Fruit fly (Drosophila melanogaster) whole organism, embryonic: Measurements from ENCODE around the gene CG1801.

Experiments used
- Ada2b ChIP-seq: fragments of 200-800 bp; sonication (Bioruptor generic); IDR thresholded peaks from 2 replicates; pipeline ENCODE4 v1.3.6; 2022; ENCODE audit warnings: missing biosample characterization, missing genetic modification characterization
- Aef1 ChIP-seq: fragments of 200-800 bp; sonication (Bioruptor generic); IDR thresholded peaks from 3 replicates; pipeline ENCODE4 v1.3.6; 2022; ENCODE audit warnings: missing biosample characterization, missing genetic modification characterization
- Atf3 ChIP-seq: fragments of 200-800 bp; sonication (Bioruptor generic); optimal IDR thresholded peaks from 3 replicates; lab custom pipeline; 2016; ENCODE audit warnings: missing biosample characterization, missing genetic modification characterization
- Atf6 ChIP-seq: fragments of 200-800 bp; sonication (Bioruptor generic); IDR thresholded peaks from 2 replicates; pipeline ENCODE4 v1.3.6; 2022; ENCODE audit warnings: missing biosample characterization, missing genetic modification characterization
- Awh ChIP-seq: fragments of 200-800 bp; sonication (Bioruptor generic); IDR thresholded peaks from 2 replicates; pipeline ENCODE4, ENCODE4 v1.3.6; 2022; ENCODE audit warnings: missing biosample characterization, missing genetic modification characterization
- CG10366 ChIP-seq: fragments of 200-800 bp; sonication (Bioruptor generic); IDR thresholded peaks from 2 replicates; pipeline ENCODE4 v1.3.6; 2022; ENCODE audit warnings: missing biosample characterization, missing genetic modification characterization
- CG10959 ChIP-seq: fragments of 200-800 bp; sonication (Bioruptor generic); IDR thresholded peaks from 2 replicates; pipeline ENCODE4 v1.3.6; 2022; ENCODE audit warnings: missing biosample characterization, missing genetic modification characterization
- CG11398 ChIP-seq: fragments of 200-800 bp; sonication (Bioruptor generic); optimal IDR thresholded peaks from 2 replicates; lab custom pipeline; 2016; ENCODE audit warnings: missing biosample characterization, missing genetic modification characterization
- CG11504 ChIP-seq: fragments of 200-800 bp; sonication (Bioruptor generic); optimal IDR thresholded peaks from 3 replicates; lab custom pipeline; 2019; ENCODE audit warnings: missing biosample characterization, mild to moderate bottlenecking, missing genetic modification characterization, moderate library complexity
- CG12155 ChIP-seq: fragments of 200-800 bp; sonication (Bioruptor generic); optimal IDR thresholded peaks from 3 replicates; lab custom pipeline; 2016; ENCODE audit warnings: missing biosample characterization, missing genetic modification characterization
- CG12219 ChIP-seq: fragments of 200-800 bp; sonication (Bioruptor generic); optimal IDR thresholded peaks from 3 replicates; lab custom pipeline; 2018; ENCODE audit warnings: missing biosample characterization, mild to moderate bottlenecking, missing genetic modification characterization
- CG12299 ChIP-seq: fragments of 200-800 bp; sonication (Bioruptor generic); optimal IDR thresholded peaks from 2 replicates; lab custom pipeline; 2018; ENCODE audit warnings: missing biosample characterization, mild to moderate bottlenecking, missing genetic modification characterization
- CG15011 ChIP-seq: fragments of 200-800 bp; sonication (Bioruptor generic); optimal IDR thresholded peaks from 3 replicates; lab custom pipeline; 2018; ENCODE audit warnings: missing biosample characterization, mild to moderate bottlenecking, missing genetic modification characterization
- CG1647 ChIP-seq: fragments of 200-800 bp; sonication (Bioruptor generic); optimal IDR thresholded peaks from 3 replicates; lab custom pipeline; 2016; ENCODE audit warnings: missing biosample characterization, missing genetic modification characterization
- CG2116 ChIP-seq: fragments of 200-800 bp; sonication (Bioruptor generic); optimal IDR thresholded peaks from 3 replicates; lab custom pipeline; 2018; ENCODE audit warnings: missing biosample characterization, mild to moderate bottlenecking, missing genetic modification characterization
- CG2129 ChIP-seq: fragments of 200-800 bp; sonication (Bioruptor generic); IDR thresholded peaks from 2 replicates; pipeline ENCODE4 v1.3.6; 2022; ENCODE audit warnings: missing biosample characterization, missing genetic modification characterization; ENCODE audit not compliant: partially characterized antibody
- CG30431 ChIP-seq: fragments of 200-800 bp; sonication (Bioruptor generic); optimal IDR thresholded peaks from 2 replicates; lab custom pipeline; 2017; ENCODE audit warnings: missing biosample characterization, missing genetic modification characterization
- CG31365 ChIP-seq: fragments of 200-800 bp; sonication (Bioruptor generic); optimal IDR thresholded peaks from 2 replicates; lab custom pipeline; 2018; ENCODE audit warnings: missing biosample characterization, mild to moderate bottlenecking, missing genetic modification characterization
- CG4820 ChIP-seq: fragments of 200-800 bp; sonication (Bioruptor generic); optimal IDR thresholded peaks from 3 replicates; lab custom pipeline; 2016; ENCODE audit warnings: missing biosample characterization, missing genetic modification characterization
- CG6854 ChIP-seq: fragments of 200-800 bp; sonication (Bioruptor generic); optimal IDR thresholded peaks from 3 replicates; lab custom pipeline; 2017; ENCODE audit warnings: missing biosample characterization, mild to moderate bottlenecking, missing genetic modification characterization
- CG7745 ChIP-seq: fragments of 200-800 bp; sonication (Bioruptor generic); optimal IDR thresholded peaks from 2 replicates; lab custom pipeline; 2018; ENCODE audit warnings: missing biosample characterization, mild to moderate bottlenecking, missing genetic modification characterization, moderate library complexity
- CG8478 ChIP-seq: fragments of >200 bp; optimal IDR thresholded peaks from 2 replicates; lab custom pipeline; 2018
- CG9437 ChIP-seq: fragments of 200-800 bp; sonication (Bioruptor generic); optimal IDR thresholded peaks from 2 replicates; lab custom pipeline; 2018; ENCODE audit warnings: missing biosample characterization, mild to moderate bottlenecking, missing genetic modification characterization
- CG9817 ChIP-seq: fragments of 200-800 bp; sonication (Bioruptor generic); optimal IDR thresholded peaks from 2 replicates; lab custom pipeline; 2018; ENCODE audit warnings: missing biosample characterization, mild to moderate bottlenecking, missing genetic modification characterization, moderate library complexity
- CkIIα-i1 ChIP-seq: fragments of 200-800 bp; sonication (Bioruptor generic); IDR thresholded peaks from 2 replicates; pipeline ENCODE4 v1.3.6; 2022; ENCODE audit warnings: missing biosample characterization, missing genetic modification characterization
- Dek ChIP-seq: fragments of 200-800 bp; sonication (Bioruptor generic); optimal IDR thresholded peaks from 3 replicates; lab custom pipeline; 2019; ENCODE audit warnings: missing biosample characterization, mild to moderate bottlenecking, missing genetic modification characterization, moderate library complexity
- Dp ChIP-seq: fragments of 200-800 bp; sonication (Bioruptor generic); optimal IDR thresholded peaks from 2 replicates; lab custom pipeline; 2018; ENCODE audit warnings: missing biosample characterization, mild to moderate bottlenecking, missing genetic modification characterization, moderate library complexity
- Eip74EF ChIP-seq, 2 experiments: fragments of 200-800 bp in 1 of 2; fragments of >200 bp in 1 of 2; sonication (Bioruptor generic) in 1 of 2; optimal IDR thresholded peaks; 2 replicates each; lab custom pipeline; 2017 to 2019; ENCODE audit warnings: missing biosample characterization in 2 of 2, missing genetic modification characterization in 2 of 2, mild to moderate bottlenecking in 1 of 2, moderate library complexity in 1 of 2
- Fer2 ChIP-seq: fragments of 200-800 bp; sonication (Bioruptor generic); optimal IDR thresholded peaks from 2 replicates; lab custom pipeline; 2018; ENCODE audit warnings: missing biosample characterization, mild to moderate bottlenecking, missing genetic modification characterization, moderate library complexity
- HLH3B ChIP-seq: fragments of 200-800 bp; sonication (Bioruptor generic); IDR thresholded peaks from 2 replicates; pipeline ENCODE4 v1.3.6; 2022; ENCODE audit warnings: missing biosample characterization, missing genetic modification characterization
- HLH4C ChIP-seq: fragments of 200-800 bp; sonication (Bioruptor generic); IDR thresholded peaks from 3 replicates; pipeline ENCODE4 v1.3.6; 2022; ENCODE audit warnings: missing biosample characterization, missing genetic modification characterization; ENCODE audit not compliant: partially characterized antibody
- HmgZ ChIP-seq: fragments of 200-800 bp; sonication (Bioruptor generic); optimal IDR thresholded peaks from 2 replicates; lab custom pipeline; 2018; ENCODE audit warnings: missing biosample characterization, mild to moderate bottlenecking, missing genetic modification characterization
- Hsf ChIP-seq: fragments of 200-800 bp; sonication (Bioruptor generic); optimal IDR thresholded peaks from 3 replicates; lab custom pipeline; 2016; ENCODE audit warnings: missing biosample characterization, missing genetic modification characterization
- Meics ChIP-seq: fragments of 200-800 bp; sonication (Bioruptor generic); optimal IDR thresholded peaks from 2 replicates; lab custom pipeline; 2017; ENCODE audit warnings: missing biosample characterization, mild to moderate bottlenecking, missing genetic modification characterization
- Poxn ChIP-seq: fragments of 200-800 bp; sonication (Bioruptor generic); IDR thresholded peaks from 2 replicates; pipeline ENCODE4 v1.3.6; 2022; ENCODE audit warnings: missing biosample characterization, missing genetic modification characterization
- Scr ChIP-seq: fragments of 200-800 bp; sonication (Bioruptor generic); IDR thresholded peaks from 2 replicates; pipeline ENCODE4 v1.3.6; 2022; ENCODE audit warnings: missing biosample characterization, missing genetic modification characterization; ENCODE audit not compliant: partially characterized antibody
- Taf1 ChIP-seq: fragments of 200-800 bp; sonication (Bioruptor generic); IDR thresholded peaks from 2 replicates; pipeline ENCODE4 v1.3.6; 2022; ENCODE audit warnings: missing biosample characterization, missing genetic modification characterization
- Tbp ChIP-seq: fragments of >200 bp; optimal IDR thresholded peaks from 2 replicates; lab custom pipeline; 2018; ENCODE audit warnings: missing biosample characterization, missing genetic modification characterization
- al ChIP-seq: fragments of 200-800 bp; sonication (Bioruptor generic); IDR thresholded peaks from 2 replicates; pipeline ENCODE4 v1.3.6; 2022; ENCODE audit warnings: missing biosample characterization, missing genetic modification characterization
- bab2 ChIP-seq: fragments of 200-800 bp; sonication (Bioruptor generic); optimal IDR thresholded peaks from 2 replicates; lab custom pipeline; 2016; ENCODE audit warnings: missing biosample characterization, missing genetic modification characterization
- chinmo ChIP-seq: fragments of 200-800 bp; sonication (Bioruptor generic); IDR thresholded peaks from 4 replicates; pipeline ENCODE4 v1.3.6; 2022; ENCODE audit warnings: missing biosample characterization, missing genetic modification characterization; ENCODE audit not compliant: partially characterized antibody
- gt ChIP-seq: fragments of 200-800 bp; sonication (Bioruptor generic); IDR thresholded peaks from 2 replicates; pipeline ENCODE4 v1.3.6; 2022; ENCODE audit warnings: missing biosample characterization, missing genetic modification characterization
- inv ChIP-seq: fragments of 200-800 bp; sonication (Bioruptor generic); IDR thresholded peaks from 2 replicates; pipeline ENCODE4 v1.3.6; 2022; ENCODE audit warnings: missing biosample characterization, missing genetic modification characterization; ENCODE audit not compliant: partially characterized antibody
- lmd ChIP-seq: fragments of 200-800 bp; sonication (Bioruptor generic); IDR thresholded peaks from 2 replicates; pipeline ENCODE4 v1.3.6; 2022; ENCODE audit warnings: missing biosample characterization, missing genetic modification characterization
- mirr ChIP-seq: fragments of 200-800 bp; sonication (Bioruptor generic); optimal IDR thresholded peaks from 3 replicates; lab custom pipeline; 2018; ENCODE audit warnings: missing biosample characterization, mild to moderate bottlenecking, missing genetic modification characterization
- p53 ChIP-seq: fragments of 200-800 bp; sonication (Bioruptor generic); optimal IDR thresholded peaks from 2 replicates; lab custom pipeline; 2016; ENCODE audit warnings: missing biosample characterization, missing genetic modification characterization
- sqz ChIP-seq: fragments of 200-800 bp; sonication (Bioruptor generic); optimal IDR thresholded peaks from 3 replicates; lab custom pipeline; 2018; ENCODE audit warnings: missing biosample characterization, mild to moderate bottlenecking, missing genetic modification characterization
- trh ChIP-seq: fragments of 200-800 bp; sonication (Bioruptor generic); optimal IDR thresholded peaks from 2 replicates; lab custom pipeline; 2016; ENCODE audit warnings: missing biosample characterization, missing genetic modification characterization
- usp ChIP-seq: fragments of >200 bp; optimal IDR thresholded peaks from 2 replicates; lab custom pipeline; 2017; ENCODE audit warnings: missing biosample characterization, missing genetic modification characterization
- wdn ChIP-seq: fragments of 200-800 bp; sonication (Bioruptor generic); IDR thresholded peaks from 2 replicates; pipeline ENCODE4 v1.3.6; 2022; ENCODE audit warnings: missing biosample characterization, missing genetic modification characterization

Gene CG1801

DNA sequence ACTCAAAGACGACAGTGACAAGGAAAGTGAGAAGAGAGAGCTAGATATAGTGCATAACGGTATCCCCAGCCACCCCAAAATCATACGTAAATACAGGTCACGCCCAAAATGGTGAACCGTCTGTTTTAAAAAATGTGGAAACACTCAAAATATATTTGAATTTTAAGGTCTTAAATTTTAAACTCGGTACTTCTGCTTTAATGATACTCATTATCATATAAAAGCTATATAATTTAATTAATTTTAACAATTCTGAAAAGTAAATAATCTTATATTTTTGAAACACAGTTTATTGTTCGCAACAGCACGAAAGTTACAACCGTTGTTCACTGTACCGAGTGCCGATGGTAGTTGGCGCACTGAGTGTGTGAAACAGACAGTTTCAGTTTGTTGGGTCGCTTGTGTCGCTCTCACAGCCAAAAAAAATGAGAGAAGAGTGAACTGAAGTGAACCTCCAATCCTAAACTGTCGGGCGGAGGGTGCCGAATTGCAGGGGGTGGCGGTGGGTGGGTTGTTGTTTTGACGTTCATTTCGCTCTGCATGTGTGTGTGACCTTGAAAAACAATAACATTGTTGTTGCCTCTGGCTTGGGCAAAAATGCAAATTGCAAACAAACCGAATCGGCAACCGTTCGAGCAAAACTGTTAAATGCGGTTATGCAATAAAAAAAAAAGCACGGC is 49.1 kb upstream of the CG1801 start (continued):
- peak in 1 of 2 experiments; percentile 91 for TF ChIP-seq Eip74EF (GFP tag; optimal IDR thresholded peaks at IDR 0.05; lab: Kevin White, UChicago)
- TF ChIP-seq CG12219 = peak; percentile 83
- TF ChIP-seq Ada2b (GFP tag; lab: Robert Waterston, UW) = peak; percentile 90
- TF ChIP-seq p53 (GFP tag; lab: Kevin White, UChicago) = no peak
- TF ChIP-seq CG6854 (GFP tag; lab: Kevin White, UChicago) = peak; percentile 90
- TF ChIP-seq CG31365 (tag; lab: Kevin White, UChicago) = peak; percentile 37
- peak; percentile 89 for TF ChIP-seq Atf6
- peak; percentile 91 for TF ChIP-seq Fer2 (tag; lab: Kevin White, UChicago)
- no peak for TF ChIP-seq CG2129 (GFP tag; lab: Robert Waterston, UW)
- TF ChIP-seq Awh = peak; percentile 83
- peak; percentile 61 for TF ChIP-seq CG1647 (GFP tag; lab: Kevin White, UChicago)
- TF ChIP-seq Scr (GFP tag; lab: Robert Waterston, UW) = no peak
- TF ChIP-seq HmgZ (tag; lab: Kevin White, UChicago) = peak; percentile 88
- TF ChIP-seq mirr (GFP tag; lab: Kevin White, UChicago) = peak; percentile 47
- TF ChIP-seq Taf1 (GFP tag; lab: Robert Waterston, UW) = peak; percentile 71
- no peak for TF ChIP-seq HLH4C (GFP tag; lab: Robert Waterston, UW)
- TF ChIP-seq CG12155 (GFP tag; lab: Kevin White, UChicago) = peak; percentile 83
- peak; percentile 83 for TF ChIP-seq CG4820
- peak; percentile 95 for TF ChIP-seq CG11504 (tag; lab: Kevin White, UChicago)
- TF ChIP-seq CG2116 (GFP tag; lab: Kevin White, UChicago) = peak; percentile 43
- peak; percentile 50 for TF ChIP-seq Hsf (GFP tag; lab: Kevin White, UChicago)
- TF ChIP-seq CG10366 (GFP tag; lab: Robert Waterston, UW) = peak; percentile 87
- peak; percentile 89 for TF ChIP-seq Aef1
- peak; percentile 89 for TF ChIP-seq CG9817
- TF ChIP-seq Dp (GFP tag; lab: Kevin White, UChicago) = peak; percentile 10
- peak; percentile 3 for TF ChIP-seq Atf3 (GFP tag; lab: Kevin White, UChicago)
- 0 out of 2 replicates have a peak, but pooled peaks have one; percentile 19 for TF ChIP-seq inv (GFP tag; lab: Robert Waterston, UW)
- TF ChIP-seq al = peak; percentile 74
- TF ChIP-seq CG30431 = peak; percentile 81
- TF ChIP-seq Meics (GFP tag; lab: Kevin White, UChicago) = peak; percentile 95
- TF ChIP-seq CG9437 (GFP tag; lab: Kevin White, UChicago) = peak; percentile 86
- TF ChIP-seq CkIIα-i1 = no peak; the same call in 1 of the 2 replicates
- no peak for TF ChIP-seq CG7745 (tag; lab: Kevin White, UChicago)
- TF ChIP-seq lmd (GFP tag; lab: Robert Waterston, UW) = peak; percentile 93
- no peak for TF ChIP-seq Tbp (GFP tag; lab: Kevin White, UChicago)
- TF ChIP-seq gt (GFP tag; lab: Robert Waterston, UW) = no peak
- peak; percentile 74 for TF ChIP-seq Poxn (GFP tag; lab: Robert Waterston, UW)
- TF ChIP-seq sqz = peak; percentile 92
- peak; percentile 9 for TF ChIP-seq bab2
- 0 out of 4 replicates have a peak, but pooled peaks have one; percentile 64 for TF ChIP-seq chinmo (GFP tag; lab: Robert Waterston, UW)
- TF ChIP-seq CG12299 (tag; lab: Kevin White, UChicago) = peak; percentile 93
- TF ChIP-seq HLH3B (GFP tag; lab: Robert Waterston, UW) = peak; percentile 87
- no peak for TF ChIP-seq CG8478 (lab: Kevin White, UChicago)
- TF ChIP-seq CG11398 (GFP tag; lab: Kevin White, UChicago) = no peak
- TF ChIP-seq wdn = peak; percentile 74
- TF ChIP-seq CG10959 (GFP tag; lab: Robert Waterston, UW) = peak; percentile 59
- peak; percentile 94 for TF ChIP-seq Dek
- peak; percentile 74 for TF ChIP-seq trh (GFP tag; lab: Kevin White, UChicago)
- peak; percentile 88 for TF ChIP-seq CG15011
- no peak for TF ChIP-seq usp (GFP tag; lab: Kevin White, UChicago)
